Worm (Caenorhabditis elegans) whole organism, L3 larva: Measurements from ENCODE around the gene C17F4.8.

Source experiments
- ama-1 ChIP-seq: fragments of 150-350 bp; optimal IDR thresholded peaks from 2 replicates; lab custom pipeline; 2018
- ceh-9 ChIP-seq: sonication (generic microtip); optimal IDR thresholded peaks from 2 replicates; lab custom pipeline; 2018; ENCODE audit warnings: missing biosample characterization, missing genetic modification characterization
- egl-27 ChIP-seq: sonication (generic microtip); optimal IDR thresholded peaks from 4 replicates; lab custom pipeline; 2017; ENCODE audit warnings: missing biosample characterization, missing genetic modification reagents, missing genetic modification characterization
- fkh-10 ChIP-seq: sonication (generic microtip); optimal IDR thresholded peaks from 2 replicates; lab custom pipeline; 2017; ENCODE audit warnings: missing biosample characterization, missing genetic modification reagents, missing genetic modification characterization
- nfya-1 ChIP-seq: sonication (generic microtip); optimal IDR thresholded peaks from 2 replicates; lab custom pipeline; 2017; ENCODE audit warnings: missing genetic modification characterization, mild to moderate bottlenecking, missing compliant biosample characterization, antibody characterized with exemption, moderate library complexity; ENCODE audit not compliant: insufficient read depth
- nhr-28 ChIP-seq: fragments of 150-350 bp; optimal IDR thresholded peaks from 2 replicates; lab custom pipeline; 2014; ENCODE audit warnings: missing biosample characterization, missing genetic modification characterization
- nhr-43 ChIP-seq: sonication (generic microtip); optimal IDR thresholded peaks from 2 replicates; lab custom pipeline; 2016; ENCODE audit warnings: mild to moderate bottlenecking, missing genetic modification characterization, missing compliant biosample characterization; ENCODE audit not compliant: poor library complexity, severe bottlenecking
- pha-4 ChIP-seq: fragments of 150-350 bp; optimal IDR thresholded peaks from 2 replicates; lab custom pipeline; 2014; ENCODE audit warnings: missing biosample characterization, missing genetic modification reagents, missing genetic modification characterization
- snpc-4 ChIP-seq: fragments of 150-350 bp; optimal IDR thresholded peaks from 2 replicates; lab custom pipeline; 2014; ENCODE audit warnings: missing biosample characterization, missing genetic modification characterization
- unc-62 ChIP-seq: fragments of 150-350 bp; sonication (generic microtip); optimal IDR thresholded peaks from 4 replicates; lab custom pipeline; 2014; ENCODE audit warnings: missing biosample characterization, missing genetic modification reagents, missing genetic modification characterization

DNA sequence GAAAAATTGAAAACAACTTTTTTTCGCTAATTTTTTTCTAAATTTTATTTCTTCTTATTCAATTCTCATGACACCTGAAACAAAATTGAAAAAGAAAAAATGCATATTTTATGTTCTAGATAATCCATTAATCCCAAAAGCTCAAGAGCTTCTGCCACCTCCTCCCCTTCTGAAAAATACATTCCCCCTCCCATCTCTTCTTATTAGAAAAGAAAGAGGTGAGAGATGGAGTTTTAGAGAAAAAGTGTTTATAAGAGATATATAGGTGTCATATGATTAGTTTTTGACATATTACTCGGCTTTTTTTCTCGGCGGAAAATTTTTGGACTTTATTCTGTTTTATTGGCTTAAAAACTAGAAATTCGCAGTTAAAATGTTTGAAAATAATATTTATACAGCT, 36.0 kb upstream of the C17F4.8 start:
- no peak for TF ChIP-seq ama-1 (lab: Kevin White, UChicago)
- no peak for TF ChIP-seq nhr-43
- TF ChIP-seq egl-27 (tag; lab: Kevin White, UChicago) = no peak
- no peak for TF ChIP-seq pha-4 (tag; lab: Kevin White, UChicago)
- no peak for TF ChIP-seq ceh-9 (tag; lab: Kevin White, UChicago)
- TF ChIP-seq unc-62 (GFP tag; lab: Kevin White, UChicago) = no peak
- no peak for TF ChIP-seq nhr-28
- no peak for TF ChIP-seq snpc-4
- no peak for TF ChIP-seq fkh-10 (GFP tag; lab: Kevin White, UChicago)
- TF ChIP-seq nfya-1 (tag; lab: Kevin White, UChicago) = no peak
